Worm (Caenorhabditis elegans): ENCODE data around the gene str-85.

The str-85 gene

DNA sequence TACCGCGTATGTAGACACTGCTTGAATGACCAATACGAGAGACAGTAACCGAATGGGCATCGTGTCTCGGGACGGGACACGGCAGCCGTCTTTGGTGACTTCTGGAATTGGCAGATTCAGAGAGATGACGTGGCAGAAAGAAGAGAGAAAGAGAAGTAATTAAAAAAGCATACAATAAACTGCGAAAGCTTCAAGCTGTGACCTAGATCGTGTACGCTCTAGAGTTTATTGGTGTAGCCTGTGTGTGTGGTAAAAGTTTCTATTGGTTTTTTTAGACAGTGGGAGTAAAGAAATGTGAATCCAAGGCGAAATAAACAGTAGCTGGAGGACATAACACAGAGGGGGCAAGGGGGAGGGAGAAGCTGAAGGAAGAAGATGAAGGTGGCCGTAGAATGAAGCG lies 41.7 kb downstream of the str-85 start, which contains the start of gene T19A5.3:
T19A5.3 (minus strand) TSS at position 101 of the 400 bp plus-strand sequence.
- TF ChIP-seq unc-62 (GFP tag; optimal IDR thresholded peaks at IDR 0.05): no peak

DNA sequence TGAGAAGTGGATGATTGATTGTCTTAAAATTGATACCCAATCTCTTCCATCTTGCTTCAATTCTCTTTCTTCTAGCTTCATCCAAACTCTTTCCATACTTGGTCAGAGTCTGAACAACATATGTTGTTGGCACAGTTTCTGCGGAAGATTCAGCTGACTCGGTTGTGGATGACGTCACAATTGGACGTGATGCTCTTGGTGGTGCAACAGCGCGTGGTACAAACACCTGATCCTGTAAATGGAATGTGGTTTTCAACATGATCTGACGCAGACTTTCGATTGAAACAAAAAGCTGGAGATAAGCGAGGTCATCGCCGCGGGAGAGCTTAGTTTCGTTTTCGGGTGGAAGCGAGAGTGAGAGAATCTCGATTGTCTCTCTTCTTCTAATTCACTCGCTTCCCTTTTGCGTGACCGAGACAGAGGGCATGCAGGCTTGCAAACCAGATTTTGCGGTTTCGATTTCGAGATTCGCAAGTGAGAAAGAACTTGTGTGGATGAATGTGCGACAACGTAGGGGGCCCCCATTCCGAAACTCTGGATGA lies 43.1 kb downstream of the str-85 start:
- no peak for TF ChIP-seq unc-62 (GFP tag; optimal IDR thresholded peaks at IDR 0.05)

DNA sequence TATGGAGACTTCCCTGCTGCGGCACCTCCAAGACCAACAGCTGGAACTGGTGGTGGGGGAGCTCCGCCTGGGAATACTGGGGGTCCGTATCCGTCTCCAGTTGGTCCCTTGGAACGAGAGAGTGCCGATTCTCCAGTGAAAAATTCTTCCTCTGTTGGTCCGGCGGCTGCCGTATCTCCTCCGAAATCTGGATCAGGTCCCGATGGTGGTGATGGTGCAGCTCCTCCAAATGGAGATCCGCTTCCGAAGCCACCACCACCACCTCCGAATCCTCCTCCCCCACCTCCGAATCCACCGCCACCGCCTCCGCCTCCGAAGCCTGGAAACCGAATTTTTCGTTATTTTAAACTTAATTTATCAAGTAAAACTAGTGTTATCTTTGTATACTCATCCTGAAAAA lies 45.2 kb downstream of the str-85 start:
- TF ChIP-seq unc-62 (GFP tag; optimal IDR thresholded peaks at IDR 0.05): no peak

DNA sequence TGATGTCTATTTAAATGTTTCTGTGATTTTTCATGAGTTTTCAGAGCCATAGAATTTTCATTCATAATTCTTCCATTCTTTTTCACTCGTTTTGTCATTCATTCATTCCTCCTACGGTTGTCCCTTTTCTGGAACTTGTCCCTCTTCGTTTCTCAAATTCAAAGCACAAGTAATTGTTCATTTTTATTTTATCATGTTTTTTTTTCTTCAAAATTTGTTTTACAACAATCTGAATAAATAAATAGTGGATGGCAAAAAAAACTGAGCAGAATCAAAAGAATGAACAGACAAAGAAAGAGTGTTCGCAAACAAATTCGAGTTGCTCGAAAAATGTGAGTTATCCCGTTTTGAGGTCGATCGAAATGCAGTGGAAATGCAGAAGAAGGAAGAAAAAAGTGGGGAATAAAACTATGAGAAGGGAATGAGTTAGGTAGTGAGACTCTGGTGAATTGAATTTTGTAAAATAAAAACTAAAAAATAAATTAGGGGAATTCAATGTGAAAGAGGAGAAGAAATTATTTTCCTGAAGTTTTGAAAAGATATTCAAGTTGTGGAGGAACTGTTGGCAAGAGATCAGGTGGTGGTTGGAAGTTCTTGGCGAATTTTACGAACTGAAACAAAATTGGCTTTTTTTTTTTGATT lies 46.1 kb downstream of the str-85 start:
- no peak for TF ChIP-seq unc-62 (GFP tag; optimal IDR thresholded peaks at IDR 0.05)

DNA sequence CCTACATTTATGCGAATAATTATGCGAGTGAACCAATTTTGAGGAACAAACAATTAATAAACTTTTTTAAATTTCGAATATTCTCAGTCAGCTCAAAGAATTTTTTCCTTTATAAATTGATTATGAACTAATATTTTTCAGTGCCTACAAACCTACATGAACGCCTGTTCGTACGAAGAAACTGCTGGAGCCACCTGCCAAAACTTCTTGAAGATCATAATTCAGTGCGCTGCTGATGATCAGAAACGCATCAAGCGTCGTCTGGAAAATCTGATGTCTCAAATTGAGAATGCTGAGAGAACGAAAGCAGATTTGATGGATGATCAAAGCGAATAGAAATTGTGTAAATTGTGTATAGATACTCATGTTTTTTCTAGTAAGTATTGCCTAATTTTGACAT lies 46.7 kb downstream of the str-85 start:
- no peak for TF ChIP-seq unc-62 (GFP tag; optimal IDR thresholded peaks at IDR 0.05)

DNA sequence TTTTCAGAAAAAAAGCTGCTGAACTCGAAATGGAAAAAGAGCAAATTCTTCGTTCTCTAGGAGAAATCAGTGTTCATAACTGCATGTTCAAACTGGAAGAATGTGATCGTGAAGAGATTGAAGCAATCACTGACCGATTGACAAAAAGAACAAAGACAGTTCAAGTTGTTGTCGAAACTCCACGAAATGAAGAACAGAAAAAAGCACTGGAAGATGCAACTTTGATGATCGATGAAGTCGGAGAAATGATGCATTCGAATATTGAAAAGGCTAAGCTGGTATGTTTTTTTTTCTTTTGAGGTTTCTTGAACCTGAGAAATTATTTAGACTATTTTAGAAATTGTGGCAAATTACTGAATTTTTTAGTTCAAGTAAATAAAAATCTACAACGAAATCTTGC lies 47.2 kb downstream of the str-85 start:
- TF ChIP-seq unc-62 (GFP tag; optimal IDR thresholded peaks at IDR 0.05): no peak

DNA sequence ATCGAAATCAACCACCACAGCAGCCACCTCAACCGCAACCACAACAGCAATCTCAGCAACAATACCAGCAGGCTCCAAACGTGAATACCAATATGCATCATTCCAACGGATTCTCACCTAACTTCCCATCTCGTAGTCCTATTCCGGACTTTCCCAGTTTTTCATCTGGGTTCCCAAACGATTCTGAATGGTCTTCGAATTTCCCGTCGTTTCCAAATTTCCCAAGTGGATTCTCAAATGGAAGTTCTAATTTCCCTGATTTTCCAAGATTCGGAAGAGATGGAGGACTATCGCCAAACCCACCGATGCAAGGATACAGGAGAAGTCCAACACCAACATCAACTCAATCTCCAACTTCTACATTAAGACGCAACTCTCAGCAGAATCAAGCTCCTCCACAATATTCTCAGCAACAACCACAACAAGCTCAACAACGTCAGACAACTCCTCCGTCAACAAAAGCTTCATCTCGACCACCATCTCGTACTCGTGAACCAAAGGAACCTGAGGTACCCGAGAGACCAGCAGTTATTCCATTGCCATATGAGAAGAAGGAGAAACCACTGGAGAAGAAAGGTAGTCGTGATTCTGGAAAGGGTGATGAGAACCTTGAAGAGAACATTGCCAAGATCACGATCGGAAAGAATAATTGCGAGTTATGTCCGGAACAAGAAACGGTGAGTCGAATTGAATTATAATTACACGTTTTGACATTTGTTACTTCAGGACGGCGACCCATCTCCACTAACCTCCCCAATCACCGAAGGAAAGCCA lies 48.0 kb downstream of the str-85 start:
- no peak for TF ChIP-seq unc-62 (GFP tag; optimal IDR thresholded peaks at IDR 0.05)

DNA sequence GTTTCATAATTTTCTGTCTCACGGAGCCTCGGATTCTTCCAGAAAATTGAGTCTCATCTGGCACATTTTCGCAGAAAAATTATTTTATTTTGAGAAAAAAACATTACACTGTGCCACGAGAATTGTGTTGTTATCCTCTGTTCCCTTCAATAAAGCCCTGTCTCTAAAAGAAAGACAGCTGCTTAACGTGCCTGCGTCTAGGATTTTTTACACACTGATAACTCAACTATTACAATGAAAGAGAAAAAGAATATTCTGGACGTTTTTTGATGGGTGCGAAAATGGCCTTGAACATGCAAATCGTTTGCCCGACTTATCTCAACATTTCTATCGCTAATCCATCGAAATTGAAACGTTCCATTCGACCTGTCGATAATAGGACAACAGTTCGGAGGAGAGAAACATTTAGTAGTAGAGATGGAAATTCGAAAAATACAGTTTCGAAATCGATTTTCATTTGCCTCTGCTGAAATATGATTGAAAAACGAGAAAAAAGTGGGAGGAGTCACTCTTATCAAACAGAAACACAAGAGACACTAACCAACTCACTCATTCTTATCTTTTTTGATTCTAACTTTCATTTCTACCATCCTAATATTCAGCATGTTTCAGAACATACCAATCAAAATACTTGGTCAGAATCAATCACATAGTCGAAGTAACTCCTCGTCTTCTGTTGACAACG lies 48.7 kb downstream of the str-85 start:
- no peak for TF ChIP-seq unc-62 (GFP tag; optimal IDR thresholded peaks at IDR 0.05)

DNA sequence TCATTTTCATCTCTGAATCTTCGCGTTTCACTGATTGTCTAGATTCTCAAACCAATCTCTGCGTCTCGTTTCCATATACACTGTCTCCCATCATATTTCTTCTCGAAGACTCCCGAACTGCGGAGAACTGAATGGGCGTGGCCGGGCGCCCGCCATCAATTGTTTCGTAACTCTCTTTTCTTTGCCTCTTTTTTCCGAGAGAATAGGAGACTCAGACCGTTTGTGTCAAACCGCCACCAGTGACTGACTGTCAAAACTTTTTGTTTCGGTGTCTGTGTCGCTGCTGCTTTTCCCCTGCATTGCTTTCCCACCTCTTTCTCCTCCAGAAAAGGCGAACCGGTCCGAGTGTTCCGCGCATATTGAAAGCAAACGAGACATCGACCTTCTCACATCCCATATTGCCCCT lies 49.5 kb downstream of the str-85 start, which contains the start of gene unc-23:
unc-23 (plus strand) TSS at position 176 of the 406 bp plus-strand sequence.
- no peak for TF ChIP-seq unc-62 (GFP tag; optimal IDR thresholded peaks at IDR 0.05)

DNA sequence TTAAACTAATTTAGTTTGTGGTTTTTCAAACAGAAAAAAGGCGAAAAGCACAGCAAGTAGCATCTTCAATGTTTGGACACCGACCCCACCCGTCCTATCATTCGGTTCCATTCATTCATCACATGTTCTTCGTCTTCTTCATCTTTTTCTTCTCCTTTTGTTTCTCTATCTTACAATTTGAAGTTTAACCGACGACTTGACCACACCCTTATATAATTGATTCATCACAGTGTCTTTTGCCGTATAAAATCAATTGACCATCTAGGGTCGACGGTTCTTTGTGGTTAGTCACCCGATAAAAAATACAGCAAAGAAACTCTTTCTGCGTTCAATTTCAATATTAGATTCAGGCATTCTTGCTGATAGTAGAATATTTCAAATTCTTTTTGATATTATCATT lies 50.5 kb downstream of the str-85 start:
- TF ChIP-seq unc-62 (GFP tag; optimal IDR thresholded peaks at IDR 0.05): no peak
